Worm (Caenorhabditis elegans): Measurements from ENCODE around the gene bath-38.

DNA sequence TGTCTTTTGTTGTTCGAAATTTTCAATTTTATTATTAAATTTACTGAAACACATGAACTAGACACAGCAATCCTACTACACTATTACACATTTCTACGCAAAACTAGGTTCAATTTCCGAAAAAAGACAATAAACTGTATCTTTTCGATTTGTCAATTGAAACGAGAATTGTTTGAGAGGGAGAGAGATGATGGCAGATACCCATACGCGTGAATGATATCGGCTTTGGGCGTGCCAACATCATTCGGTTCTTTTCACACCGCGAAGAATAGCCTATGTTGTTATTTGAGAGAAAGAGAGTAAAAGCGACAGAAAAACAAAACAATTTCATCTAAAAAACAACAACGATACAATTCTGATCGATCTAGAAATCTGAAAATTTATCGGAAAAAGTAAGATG is 33.3 kb downstream of the bath-38 start:
- TF ChIP-seq ztf-11 (tag; optimal IDR thresholded peaks at IDR 0.05): no peak
- TF ChIP-seq nhr-11 (tag; optimal IDR thresholded peaks at IDR 0.05): no peak
- no peak for TF ChIP-seq alr-1 (tag; optimal IDR thresholded peaks at IDR 0.05)
- peak; percentile 21 for TF ChIP-seq nhr-25 (tag; optimal IDR thresholded peaks at IDR 0.05)
- no peak for TF ChIP-seq ztf-4 (tag; optimal IDR thresholded peaks at IDR 0.05)
- peak; percentile 43 for TF ChIP-seq sma-3 (GFP tag; optimal IDR thresholded peaks at IDR 0.05)
- no peak for TF ChIP-seq mdl-1 (tag; optimal IDR thresholded peaks at IDR 0.05)
- no peak for TF ChIP-seq unc-62 (GFP tag; optimal IDR thresholded peaks at IDR 0.05)
- no peak for TF ChIP-seq crh-2 (tag; optimal IDR thresholded peaks at IDR 0.05)
- no peak for TF ChIP-seq elt-1 (tag; optimal IDR thresholded peaks at IDR 0.05)
